Worm (Caenorhabditis elegans) whole organism, early embryonic: Measurements from ENCODE around the gene Y49A10A.2.

Source experiments
- F13C5.2 ChIP-seq: sonication (generic microtip); optimal IDR thresholded peaks from 2 replicates; lab custom pipeline; 2017; ENCODE audit warnings: mild to moderate bottlenecking, missing genetic modification characterization, inconsistent platforms, missing compliant biosample characterization
- aly-1 ChIP-seq: sonication (generic microtip); optimal IDR thresholded peaks from 2 replicates; lab custom pipeline; 2016; ENCODE audit warnings: missing genetic modification characterization, missing compliant biosample characterization
- ama-1 ChIP-seq: fragments of 150-350 bp; optimal IDR thresholded peaks from 2 replicates; lab custom pipeline; 2014
- ceh-36 ChIP-seq: sonication (generic microtip); optimal IDR thresholded peaks from 2 replicates; lab custom pipeline; 2016; ENCODE audit warnings: missing genetic modification characterization, inconsistent platforms, missing compliant biosample characterization
- ets-7 ChIP-seq: sonication (generic microtip); optimal IDR thresholded peaks from 2 replicates; lab custom pipeline; 2016; ENCODE audit warnings: missing genotype, missing genetic modification characterization, missing compliant biosample characterization
- flt-1 ChIP-seq: fragments of 200-800 bp; sonication (Bioruptor generic); IDR thresholded peaks from 2 replicates; pipeline ENCODE4 v1.3.6; 2022; ENCODE audit warnings: missing genetic modification characterization, missing compliant biosample characterization
- hmg-4 ChIP-seq: fragments of 200-800 bp; sonication (Bioruptor generic); optimal IDR thresholded peaks from 2 replicates; lab custom pipeline; 2018; ENCODE audit warnings: mild to moderate bottlenecking, missing genetic modification characterization, missing compliant biosample characterization
- hnd-1 ChIP-seq: sonication (generic microtip); optimal IDR thresholded peaks from 2 replicates; lab custom pipeline; 2016; ENCODE audit warnings: missing genetic modification characterization, missing compliant biosample characterization
- pes-1 ChIP-seq: fragments of 200-800 bp; sonication (Bioruptor generic); IDR thresholded peaks from 2 replicates; pipeline ENCODE4 v1.3.6; 2022; ENCODE audit warnings: missing genetic modification reagents, missing genetic modification characterization, missing compliant biosample characterization
- scrt-1 ChIP-seq: fragments of 200-800 bp; sonication (Bioruptor generic); IDR thresholded peaks from 2 replicates; pipeline ENCODE4 v1.3.6; 2022; ENCODE audit warnings: missing genetic modification characterization, missing compliant biosample characterization
- sea-1 ChIP-seq: fragments of 200-800 bp; sonication (Bioruptor generic); conservative IDR thresholded peaks from 2 replicates; pipeline ENCODE4 v1.3.6; 2022; ENCODE audit warnings: missing genetic modification characterization, missing compliant biosample characterization
- tbx-11 ChIP-seq: fragments of 200-800 bp; sonication (Bioruptor generic); IDR thresholded peaks from 2 replicates; pipeline ENCODE4 v1.3.6; 2022; ENCODE audit warnings: missing genetic modification characterization, missing compliant biosample characterization
- tbx-37 ChIP-seq: fragments of 200-800 bp; sonication (Bioruptor generic); conservative IDR thresholded peaks from 2 replicates; pipeline ENCODE4 v1.3.6; 2022; ENCODE audit warnings: missing genetic modification reagents, missing genetic modification characterization, missing compliant biosample characterization
- tra-4 ChIP-seq: sonication (generic microtip); optimal IDR thresholded peaks from 2 replicates; lab custom pipeline; 2017; ENCODE audit warnings: missing genetic modification characterization, missing compliant biosample characterization

DNA sequence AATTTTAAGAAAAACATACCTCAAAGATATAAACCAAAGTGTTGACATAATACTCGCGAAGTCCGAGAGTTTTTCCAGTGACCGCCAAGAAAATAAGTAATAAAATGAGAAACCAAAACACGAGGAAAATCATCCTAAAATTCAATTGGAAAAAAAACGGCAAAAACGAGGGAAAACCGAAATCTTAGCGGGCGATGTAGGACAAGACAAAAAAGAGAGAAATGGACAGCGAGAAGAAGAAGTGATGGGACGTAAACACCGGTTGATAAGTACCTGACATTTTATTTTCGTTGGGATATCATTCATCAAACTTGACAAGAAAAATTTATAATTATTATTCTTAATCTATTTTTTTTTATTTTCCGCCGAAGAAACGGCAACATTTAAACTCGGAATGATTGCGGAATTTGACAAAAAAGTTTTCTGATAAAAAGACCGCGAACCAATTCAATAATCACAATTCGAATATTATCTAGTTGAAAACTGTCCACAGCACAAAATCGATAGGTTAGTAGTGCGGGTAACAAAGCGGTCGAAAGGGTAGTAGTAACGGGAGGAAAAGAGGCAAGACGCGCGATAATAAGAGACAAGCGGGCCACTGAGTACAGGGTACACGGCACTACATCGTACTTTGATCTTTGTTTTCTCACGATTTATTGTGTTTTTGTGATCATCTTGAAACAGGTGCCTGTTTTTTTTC lies 45.0 kb downstream of the Y49A10A.2 start, which contains the start of gene acl-5:
- TF ChIP-seq tbx-11 (GFP tag; lab: Robert Waterston, UW) (no peak), flt-1 (no peak), tra-4 (tag; lab: Kevin White, UChicago) (no peak), ceh-36 (tag; lab: Kevin White, UChicago) (no peak), ama-1 (lab: Kevin White, UChicago) (no peak), F13C5.2 (tag; lab: Kevin White, UChicago) (no peak), hmg-4 (GFP tag; lab: Kevin White, UChicago) (no peak), tbx-37 (no peak), aly-1 (tag; lab: Kevin White, UChicago) (no peak), pes-1 (GFP tag; lab: Robert Waterston, UW) (no peak), sea-1 (no peak), hnd-1 (tag; lab: Kevin White, UChicago) (no peak), ets-7 (no peak), scrt-1 (GFP tag; lab: Robert Waterston, UW) (no peak)
